Worm (Caenorhabditis elegans): ENCODE measurements around the gene oac-6.
"Not testable (repeated sequence)": the region's sequence is repeated elsewhere in the genome, so short reads cannot be mapped to it uniquely, and the experiment has no call there.

DNA sequence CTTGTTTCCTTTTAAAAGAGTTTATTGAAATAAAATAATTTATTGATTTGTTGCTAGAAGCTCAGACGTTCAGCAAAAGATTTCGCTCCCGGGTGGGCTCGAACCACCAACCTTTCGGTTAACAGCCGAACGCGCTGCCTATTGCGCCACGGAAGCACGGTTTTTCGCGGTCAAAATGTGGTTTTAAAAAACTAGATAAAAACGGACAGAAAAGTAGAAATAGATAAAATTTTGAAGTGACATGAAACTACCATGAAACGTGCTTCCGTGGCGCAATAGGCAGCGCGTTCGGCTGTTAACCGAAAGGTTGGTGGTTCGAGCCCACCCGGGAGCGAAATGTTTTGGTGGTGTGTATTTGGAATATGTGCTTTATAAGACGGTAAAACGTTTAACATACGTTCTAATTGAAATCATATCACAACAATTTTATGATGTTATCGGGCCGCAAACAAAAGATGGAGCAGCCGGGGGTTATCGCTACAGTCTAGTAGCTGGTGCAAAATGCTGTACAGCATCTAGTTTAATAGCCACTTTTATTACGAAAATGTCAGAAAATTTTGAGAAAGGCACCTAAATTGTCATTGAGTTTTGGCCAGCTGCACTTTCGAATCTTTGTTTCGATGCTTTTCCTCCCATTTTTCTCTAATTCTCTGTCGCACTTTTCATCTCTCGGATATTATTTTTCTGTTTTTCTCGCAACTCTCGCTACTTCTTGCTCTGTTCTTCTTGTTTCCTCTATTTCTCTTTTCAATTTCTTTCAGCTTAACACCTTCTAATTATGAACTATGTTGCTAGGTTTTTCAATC, 36.0 kb downstream of the oac-6 start, which contains the start of gene slc-9B.2:
- not testable (repeated sequence) for TF ChIP-seq zag-1, mdl-1, R02D3.7, pha-4, nhr-23 (tag; optimal IDR thresholded peaks at IDR 0.05)
